Fruit fly (Drosophila melanogaster): ENCODE data around the gene LanA.

- no peak for TF ChIP-seq h (optimal IDR thresholded peaks at IDR 0.05)
- no peak for TF ChIP-seq Sin3A (optimal IDR thresholded peaks at IDR 0.05)
Measured at dm6 chr3L:6158530-6158929, 59.3 kb downstream of the LanA start, which contains the start of gene Cpr65Ay.
